Worm (Caenorhabditis elegans): Measurements from ENCODE around the gene eor-2.

The eor-2 gene

DNA sequence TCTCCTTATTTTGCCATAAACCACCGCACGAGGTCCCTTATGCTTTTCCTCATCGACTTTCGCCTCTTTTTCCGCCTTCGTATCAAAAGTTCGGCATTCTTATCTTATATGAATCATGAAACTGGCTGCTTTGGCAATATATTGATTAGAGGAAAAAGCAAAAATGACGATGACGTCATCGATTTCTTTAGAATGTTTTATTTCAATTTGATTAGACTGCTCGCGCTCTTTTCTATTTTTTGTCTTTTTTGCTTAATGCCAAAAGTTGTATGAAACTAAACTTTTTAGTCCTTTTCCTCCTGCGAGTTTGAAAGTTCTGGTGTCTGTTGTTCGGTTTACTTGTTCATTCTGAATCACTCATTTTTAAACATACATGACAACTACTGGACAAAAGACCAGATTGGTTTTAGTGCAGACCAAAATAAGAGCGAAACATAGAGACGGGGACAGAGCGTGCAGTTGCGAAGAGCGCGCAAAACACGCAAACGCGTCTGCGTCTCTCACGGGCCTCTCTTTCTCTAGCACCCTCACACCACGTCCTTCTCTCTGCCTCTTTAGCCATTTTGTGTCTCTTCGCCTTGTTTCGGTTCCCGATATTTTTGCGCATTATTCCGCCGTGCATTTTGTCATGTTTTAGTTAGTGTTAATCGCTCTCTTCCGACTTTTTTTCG, 7.4 kb downstream of the eor-2 start:
- TF ChIP-seq elt-3 (tag; optimal IDR thresholded peaks at IDR 0.05) (no peak), ceh-28 (tag; optimal IDR thresholded peaks at IDR 0.05) (peak; percentile 13), elt-2 (tag; optimal IDR thresholded peaks at IDR 0.05) (peak; percentile 10), nhr-237 (tag; optimal IDR thresholded peaks at IDR 0.05) (no peak), hmg-11 (tag; optimal IDR thresholded peaks at IDR 0.05) (peak; percentile 87), fkh-10 (GFP tag; optimal IDR thresholded peaks at IDR 0.05) (no peak), ceh-82 (tag; optimal IDR thresholded peaks at IDR 0.05) (no peak), zag-1 (tag; optimal IDR thresholded peaks at IDR 0.05) (no peak), lin-39 (tag; optimal IDR thresholded peaks at IDR 0.05) (peak; percentile 38), nhr-25 (tag; optimal IDR thresholded peaks at IDR 0.05) (peak; percentile 61), fos-1 (tag; optimal IDR thresholded peaks at IDR 0.05) (no peak), pqm-1 (tag; optimal IDR thresholded peaks at IDR 0.05) (peak; percentile 12), ceh-16 (tag; optimal IDR thresholded peaks at IDR 0.05) (no peak), nhr-67 (tag; optimal IDR thresholded peaks at IDR 0.05) (no peak), nhr-23 (tag; optimal IDR thresholded peaks at IDR 0.05) (peak; percentile 62), snpc-4 (tag; optimal IDR thresholded peaks at IDR 0.05) (peak; percentile 2), nhr-76 (tag; optimal IDR thresholded peaks at IDR 0.05) (no peak), elt-1 (tag; optimal IDR thresholded peaks at IDR 0.05) (no peak), nhr-43 (tag; optimal IDR thresholded peaks at IDR 0.05; ENCODE audit: poor library complexity, severe bottlenecking) (no peak), lin-15B (tag; optimal IDR thresholded peaks at IDR 0.05) (peak; percentile 24), skn-1 (tag; optimal IDR thresholded peaks at IDR 0.05) (no peak), nfya-1 (tag; optimal IDR thresholded peaks at IDR 0.05; ENCODE audit: insufficient read depth) (no peak)

DNA sequence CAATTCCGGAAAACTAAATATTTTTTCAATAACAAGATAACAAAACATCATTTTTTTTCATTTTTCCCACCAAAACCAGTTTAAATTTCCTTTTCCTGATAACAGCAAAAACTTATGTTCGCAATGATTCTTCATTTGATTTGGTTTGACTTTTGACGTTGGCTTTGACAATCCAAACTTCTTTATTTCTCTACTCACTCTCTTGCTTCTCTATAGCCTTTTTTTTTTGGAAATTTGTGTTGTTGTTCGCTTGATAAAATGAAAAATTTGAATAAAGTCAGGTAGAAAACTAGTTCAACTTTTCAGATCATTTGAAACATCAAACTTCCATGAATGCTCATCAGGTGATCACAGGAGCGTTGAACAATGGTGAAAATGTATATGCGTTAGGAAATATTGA, 8.3 kb downstream of the eor-2 start, which contains the start of gene rbc-1:
rbc-1 (plus strand) TSS at position 301 of the 400 bp plus-strand sequence.
- no peak for TF ChIP-seq fkh-2 (tag; optimal IDR thresholded peaks at IDR 0.05)
- no peak for TF ChIP-seq nhr-67 (tag; optimal IDR thresholded peaks at IDR 0.05)
- TF ChIP-seq pha-4 (tag; optimal IDR thresholded peaks at IDR 0.05) = no peak
- no peak for TF ChIP-seq elt-3 (tag; optimal IDR thresholded peaks at IDR 0.05)
- TF ChIP-seq elt-1 (tag; optimal IDR thresholded peaks at IDR 0.05) = no peak
- no peak for TF ChIP-seq hmg-11 (tag; optimal IDR thresholded peaks at IDR 0.05)
- TF ChIP-seq snpc-4 (tag; optimal IDR thresholded peaks at IDR 0.05) = no peak
- no peak for TF ChIP-seq nhr-23 (tag; optimal IDR thresholded peaks at IDR 0.05)
- no peak for TF ChIP-seq nhr-77 (tag; optimal IDR thresholded peaks at IDR 0.05)
- no peak for TF ChIP-seq lsy-12 (tag; optimal IDR thresholded peaks at IDR 0.05)
- TF ChIP-seq mml-1 (tag; optimal IDR thresholded peaks at IDR 0.05) = no peak
- TF ChIP-seq egl-5 (tag; optimal IDR thresholded peaks at IDR 0.05) = no peak
- no peak for TF ChIP-seq ztf-4 (tag; optimal IDR thresholded peaks at IDR 0.05)
- TF ChIP-seq tbx-2 (tag; optimal IDR thresholded peaks at IDR 0.05) = no peak
- TF ChIP-seq egl-27 (tag; optimal IDR thresholded peaks at IDR 0.05) = no peak
- no peak for TF ChIP-seq sea-2 (GFP tag; optimal IDR thresholded peaks at IDR 0.05)
- no peak for TF ChIP-seq unc-62 (GFP tag; optimal IDR thresholded peaks at IDR 0.05)
- TF ChIP-seq ceh-9 (tag; optimal IDR thresholded peaks at IDR 0.05) = no peak
- no peak for TF ChIP-seq nhr-12 (tag; optimal IDR thresholded peaks at IDR 0.05)
- no peak for TF ChIP-seq ceh-16 (tag; optimal IDR thresholded peaks at IDR 0.05)

DNA sequence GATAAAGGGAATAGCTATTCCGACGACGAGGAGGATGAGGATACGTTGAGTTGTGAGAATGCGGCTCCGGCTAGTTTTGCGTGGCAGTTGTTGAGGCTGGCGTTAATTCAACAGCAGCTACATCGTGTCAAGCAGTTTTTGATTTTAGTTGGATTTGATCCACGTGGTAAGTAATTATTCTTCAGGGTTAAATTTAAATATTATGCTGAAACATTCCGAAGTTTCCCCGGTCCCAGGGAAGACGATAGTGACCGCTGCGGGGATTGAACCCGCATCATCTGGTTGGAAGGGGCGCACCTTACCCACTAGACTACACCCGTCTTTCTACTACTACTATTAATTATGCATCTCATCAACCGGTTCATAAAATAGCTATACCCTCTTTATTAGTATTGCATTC, 18.4 kb downstream of the eor-2 start:
- TF ChIP-seq nhr-77 (tag; optimal IDR thresholded peaks at IDR 0.05) = no peak
- TF ChIP-seq mdl-1 (tag; optimal IDR thresholded peaks at IDR 0.05) = no peak
- TF ChIP-seq ceh-82 (tag; optimal IDR thresholded peaks at IDR 0.05) = no peak
- no peak for TF ChIP-seq unc-62 (GFP tag; optimal IDR thresholded peaks at IDR 0.05)
- TF ChIP-seq ceh-16 (tag; optimal IDR thresholded peaks at IDR 0.05) = no peak
- no peak for TF ChIP-seq ztf-4 (tag; optimal IDR thresholded peaks at IDR 0.05)
- no peak for TF ChIP-seq nhr-28 (tag; optimal IDR thresholded peaks at IDR 0.05)
- no peak for TF ChIP-seq nhr-23 (tag; optimal IDR thresholded peaks at IDR 0.05)
- no peak for TF ChIP-seq hmg-11 (tag; optimal IDR thresholded peaks at IDR 0.05)
- TF ChIP-seq zag-1 (tag; optimal IDR thresholded peaks at IDR 0.05) = no peak
- TF ChIP-seq daf-12 (tag; optimal IDR thresholded peaks at IDR 0.05) = no peak
- no peak for TF ChIP-seq egl-27 (tag; optimal IDR thresholded peaks at IDR 0.05)
- TF ChIP-seq nhr-43 (tag; optimal IDR thresholded peaks at IDR 0.05; ENCODE audit: poor library complexity, severe bottlenecking) = no peak
- no peak for TF ChIP-seq ztf-11 (tag; optimal IDR thresholded peaks at IDR 0.05)
- TF ChIP-seq skn-1 (tag; optimal IDR thresholded peaks at IDR 0.05) = no peak
- no peak for TF ChIP-seq R02D3.7 (tag; optimal IDR thresholded peaks at IDR 0.05)
- no peak for TF ChIP-seq nhr-67 (tag; optimal IDR thresholded peaks at IDR 0.05)
- TF ChIP-seq ZK546.5 (tag; optimal IDR thresholded peaks at IDR 0.05) = no peak

Data from whole organism, L3 larva.